Worm (Caenorhabditis elegans) whole organism, young adult: ENCODE results near the gene such-1.
A peak's percentile ranks its signal among the peaks of the same experiment; 100 is the strongest.

Experiments used
- B0019.2 ChIP-seq: fragments of 200-800 bp; sonication (Bioruptor generic); conservative IDR thresholded peaks from 2 replicates; pipeline ENCODE4 v1.3.6; 2022; ENCODE audit warnings: missing genetic modification reagents, missing genetic modification characterization, missing compliant biosample characterization
- D2030.7 ChIP-seq: fragments of 200-800 bp; sonication (Bioruptor generic); IDR thresholded peaks from 2 replicates; pipeline ENCODE4 v1.3.6; 2022; ENCODE audit warnings: missing genetic modification reagents, missing genetic modification characterization, missing compliant biosample characterization
- F22D6.2 ChIP-seq: sonication (generic microtip); optimal IDR thresholded peaks from 2 replicates; lab custom pipeline; 2016; ENCODE audit warnings: mild to moderate bottlenecking, missing genetic modification characterization, missing compliant biosample characterization
- F23B12.7 ChIP-seq: sonication (generic microtip); optimal IDR thresholded peaks from 2 replicates; lab custom pipeline; 2017; ENCODE audit warnings: missing genetic modification characterization, mild to moderate bottlenecking, missing compliant biosample characterization, antibody characterized with exemption, moderate library complexity; ENCODE audit not compliant: insufficient read depth
- F33H1.4 ChIP-seq: fragments of 200-800 bp; sonication (Bioruptor generic); IDR thresholded peaks from 2 replicates; pipeline ENCODE4 v1.3.6; 2022; ENCODE audit warnings: missing genetic modification reagents, missing genetic modification characterization, missing compliant biosample characterization
- F39B2.1 ChIP-seq: fragments of 200-800 bp; sonication (Bioruptor generic); IDR thresholded peaks from 2 replicates; pipeline ENCODE4 v1.3.6; 2022; ENCODE audit warnings: missing genetic modification reagents, missing genetic modification characterization, missing compliant biosample characterization
- F52B5.7 ChIP-seq: sonication (generic microtip); optimal IDR thresholded peaks from 2 replicates; lab custom pipeline; 2016; ENCODE audit warnings: mild to moderate bottlenecking, missing genetic modification characterization, missing compliant biosample characterization
- F57C9.4 ChIP-seq: sonication (generic microtip); optimal IDR thresholded peaks from 2 replicates; lab custom pipeline; 2017; ENCODE audit warnings: mild to moderate bottlenecking, missing genetic modification characterization, missing compliant biosample characterization
- T07F8.4 ChIP-seq: sonication (generic microtip); optimal IDR thresholded peaks from 2 replicates; lab custom pipeline; 2016; ENCODE audit warnings: mild to moderate bottlenecking, missing genetic modification characterization, moderate library complexity, missing compliant biosample characterization
- T26A5.8 ChIP-seq: sonication (generic microtip); optimal IDR thresholded peaks from 2 replicates; lab custom pipeline; 2016; ENCODE audit warnings: missing genetic modification characterization, missing compliant biosample characterization
- Y53F4B.3 ChIP-seq: fragments of 200-800 bp; sonication (Bioruptor generic); IDR thresholded peaks from 2 replicates; pipeline ENCODE4 v1.3.6; 2022; ENCODE audit warnings: missing genetic modification reagents, missing genetic modification characterization, missing compliant biosample characterization
- Y53G8AR.9 ChIP-seq: fragments of 200-800 bp; sonication (Bioruptor generic); conservative IDR thresholded peaks from 2 replicates; pipeline ENCODE4 v1.3.6; 2022; ENCODE audit warnings: missing genetic modification reagents, missing genetic modification characterization, missing compliant biosample characterization
- Y56A3A.18 ChIP-seq: fragments of 200-800 bp; sonication (Bioruptor generic); IDR thresholded peaks from 2 replicates; pipeline ENCODE4 v1.3.6; 2022; ENCODE audit warnings: missing genetic modification reagents, missing genetic modification characterization, missing compliant biosample characterization
- Y67H2A.10 ChIP-seq: fragments of 200-800 bp; sonication (Bioruptor generic); conservative IDR thresholded peaks from 2 replicates; pipeline ENCODE4 v1.3.6; 2022; ENCODE audit warnings: missing genetic modification reagents, missing genetic modification characterization, missing compliant biosample characterization
- Y95B8A.8 ChIP-seq: fragments of 200-800 bp; sonication (Bioruptor generic); IDR thresholded peaks from 2 replicates; pipeline ENCODE4 v1.3.6; 2022; ENCODE audit warnings: missing genetic modification reagents, missing genetic modification characterization, missing compliant biosample characterization
- aptf-2 ChIP-seq: fragments of 200-800 bp; sonication (Bioruptor generic); conservative IDR thresholded peaks from 2 replicates; pipeline ENCODE4 v1.3.6; 2022; ENCODE audit warnings: missing genetic modification reagents, missing genetic modification characterization, missing compliant biosample characterization
- atf-7 ChIP-seq: sonication (generic microtip); optimal IDR thresholded peaks from 2 replicates; lab custom pipeline; 2017; ENCODE audit warnings: mild to moderate bottlenecking, missing genetic modification characterization, missing compliant biosample characterization
- athp-1 ChIP-seq: sonication (generic microtip); optimal IDR thresholded peaks from 2 replicates; lab custom pipeline; 2017; ENCODE audit warnings: mild to moderate bottlenecking, missing genetic modification characterization, missing compliant biosample characterization
- attf-5 ChIP-seq: fragments of 200-800 bp; sonication (Bioruptor generic); optimal IDR thresholded peaks from 2 replicates; lab custom pipeline; 2018; ENCODE audit warnings: mild to moderate bottlenecking, missing genetic modification characterization, missing compliant biosample characterization
- attf-6 ChIP-seq: fragments of 200-800 bp; sonication (Bioruptor generic); IDR thresholded peaks from 2 replicates; pipeline ENCODE4 v1.3.6; 2022; ENCODE audit warnings: missing genetic modification reagents, missing genetic modification characterization, missing compliant biosample characterization
- bed-1 ChIP-seq: fragments of 200-800 bp; sonication (Bioruptor generic); IDR thresholded peaks from 2 replicates; pipeline ENCODE4 v1.3.6; 2022; ENCODE audit warnings: missing genetic modification reagents, missing genetic modification characterization, missing compliant biosample characterization
- bed-2 ChIP-seq: fragments of 200-800 bp; sonication (Bioruptor generic); IDR thresholded peaks from 2 replicates; pipeline ENCODE4 v1.3.6; 2022; ENCODE audit warnings: missing genetic modification reagents, missing genetic modification characterization, missing compliant biosample characterization
- dox-1 ChIP-seq: fragments of 200-800 bp; sonication (Bioruptor generic); IDR thresholded peaks from 2 replicates; pipeline ENCODE4 v1.3.6; 2022; ENCODE audit warnings: missing genetic modification reagents, missing genetic modification characterization, missing compliant biosample characterization
- dpff-1 ChIP-seq: sonication (generic microtip); optimal IDR thresholded peaks from 2 replicates; lab custom pipeline; 2017; ENCODE audit warnings: mild to moderate bottlenecking, missing genetic modification characterization, missing compliant biosample characterization
- dpl-1 ChIP-seq: fragments of 150-350 bp; optimal IDR thresholded peaks from 2 replicates; lab custom pipeline; 2014; ENCODE audit warnings: missing biosample characterization, missing genetic modification reagents, missing genetic modification characterization
- egl-18 ChIP-seq: fragments of 200-800 bp; sonication (Bioruptor generic); IDR thresholded peaks from 2 replicates; pipeline ENCODE4 v1.3.6; 2022; ENCODE audit warnings: missing genetic modification reagents, missing genetic modification characterization, missing compliant biosample characterization
- egl-44 ChIP-seq: fragments of 200-800 bp; sonication (Bioruptor generic); IDR thresholded peaks from 2 replicates; pipeline ENCODE4 v1.3.6; 2022; ENCODE audit warnings: missing genetic modification reagents, missing genetic modification characterization, missing compliant biosample characterization
- ekl-4 ChIP-seq: fragments of 200-800 bp; sonication (Bioruptor generic); IDR thresholded peaks from 2 replicates; pipeline ENCODE4 v1.3.6; 2022; ENCODE audit warnings: missing genetic modification reagents, missing genetic modification characterization, missing compliant biosample characterization
- him-1 ChIP-seq: sonication (generic microtip); optimal IDR thresholded peaks from 2 replicates; lab custom pipeline; 2016; ENCODE audit warnings: missing genotype, missing genetic modification reagents, missing genetic modification characterization, missing compliant biosample characterization
- hlh-26 ChIP-seq: fragments of 200-800 bp; sonication (Bioruptor generic); conservative IDR thresholded peaks from 2 replicates; pipeline ENCODE4 v1.3.6; 2022; ENCODE audit warnings: missing genetic modification reagents, missing genetic modification characterization, missing compliant biosample characterization
- lag-1 ChIP-seq: fragments of 200-800 bp; sonication (Bioruptor generic); IDR thresholded peaks from 2 replicates; pipeline ENCODE4 v1.3.6; 2022; ENCODE audit warnings: missing genetic modification reagents, missing genetic modification characterization, missing compliant biosample characterization
- let-526 ChIP-seq: fragments of 200-800 bp; sonication (Bioruptor generic); IDR thresholded peaks from 2 replicates; pipeline ENCODE4 v1.3.6; 2022; ENCODE audit warnings: missing genetic modification reagents, missing genetic modification characterization, missing compliant biosample characterization
- lin-54 ChIP-seq: fragments of 200-800 bp; sonication (Bioruptor generic); optimal IDR thresholded peaks from 2 replicates; lab custom pipeline; 2018; ENCODE audit warnings: mild to moderate bottlenecking, missing genetic modification characterization, missing compliant biosample characterization
- lsl-1 ChIP-seq: fragments of 200-800 bp; sonication (Bioruptor generic); optimal IDR thresholded peaks from 2 replicates; lab custom pipeline; 2018; ENCODE audit warnings: mild to moderate bottlenecking, missing genetic modification characterization, moderate library complexity, missing compliant biosample characterization
- madf-10 ChIP-seq: sonication (generic microtip); optimal IDR thresholded peaks from 2 replicates; lab custom pipeline; 2016; ENCODE audit warnings: mild to moderate bottlenecking, missing genetic modification characterization, missing compliant biosample characterization
- madf-6 ChIP-seq: fragments of 200-800 bp; sonication (Bioruptor generic); IDR thresholded peaks from 2 replicates; pipeline ENCODE4 v1.3.6; 2022; ENCODE audit warnings: missing genetic modification reagents, missing genetic modification characterization, missing compliant biosample characterization
- nhr-179 ChIP-seq: sonication (generic microtip); optimal IDR thresholded peaks from 2 replicates; lab custom pipeline; 2016; ENCODE audit warnings: mild to moderate bottlenecking, missing genetic modification characterization, missing compliant biosample characterization
- nhr-27 ChIP-seq: fragments of 200-800 bp; sonication (Bioruptor generic); optimal IDR thresholded peaks from 2 replicates; lab custom pipeline; 2018; ENCODE audit warnings: mild to moderate bottlenecking, missing genetic modification characterization, moderate library complexity, missing compliant biosample characterization
- rec-8 ChIP-seq, 2 experiments: sonication (generic microtip); optimal IDR thresholded peaks; 2 replicates each; lab custom pipeline; 2016; ENCODE audit warnings: mild to moderate bottlenecking in 2 of 2, missing genetic modification characterization in 2 of 2, missing genetic modification reagents in 2 of 2, missing genotype in 2 of 2, missing biosample characterization in 1 of 2, missing compliant biosample characterization in 1 of 2, moderate library complexity in 1 of 2
- repo-1 ChIP-seq: sonication (generic microtip); optimal IDR thresholded peaks from 2 replicates; lab custom pipeline; 2017; ENCODE audit warnings: mild to moderate bottlenecking, missing genetic modification characterization, missing compliant biosample characterization
- sdz-38 ChIP-seq: sonication (generic microtip); optimal IDR thresholded peaks from 2 replicates; lab custom pipeline; 2016; ENCODE audit warnings: missing genotype, missing genetic modification characterization, missing compliant biosample characterization
- snpc-1.3 ChIP-seq: sonication (generic microtip); optimal IDR thresholded peaks from 2 replicates; lab custom pipeline; 2017; ENCODE audit warnings: missing genetic modification characterization, mild to moderate bottlenecking, missing compliant biosample characterization, antibody characterized with exemption, moderate library complexity, missing genotype, missing genetic modification reagents; ENCODE audit not compliant: insufficient read depth
- sptf-2 ChIP-seq: fragments of 200-800 bp; sonication (Bioruptor generic); optimal IDR thresholded peaks from 2 replicates; lab custom pipeline; 2018; ENCODE audit warnings: mild to moderate bottlenecking, missing genetic modification characterization, missing compliant biosample characterization
- unc-62 ChIP-seq: fragments of 150-350 bp; optimal IDR thresholded peaks from 2 replicates; lab custom pipeline; 2014; ENCODE audit warnings: missing biosample characterization, missing genetic modification reagents, missing genetic modification characterization
- xnd-1 ChIP-seq: sonication (generic microtip); optimal IDR thresholded peaks from 2 replicates; lab custom pipeline; 2016; ENCODE audit warnings: missing genotype, missing genetic modification reagents, missing genetic modification characterization, missing compliant biosample characterization
- ztf-18 ChIP-seq: sonication (generic microtip); optimal IDR thresholded peaks from 2 replicates; lab custom pipeline; 2016; ENCODE audit warnings: missing genotype, mild to moderate bottlenecking, missing genetic modification characterization, missing compliant biosample characterization
- ztf-25 ChIP-seq: fragments of 200-800 bp; sonication (Bioruptor generic); IDR thresholded peaks from 2 replicates; pipeline ENCODE4 v1.3.6; 2022; ENCODE audit warnings: missing genetic modification reagents, missing genetic modification characterization, missing compliant biosample characterization
- ztf-28 ChIP-seq: fragments of 200-800 bp; sonication (Bioruptor generic); IDR thresholded peaks from 2 replicates; pipeline ENCODE4 v1.3.6; 2022; ENCODE audit warnings: missing genetic modification reagents, missing genetic modification characterization, missing compliant biosample characterization
- ztf-3 ChIP-seq: fragments of 200-800 bp; sonication (Bioruptor generic); optimal IDR thresholded peaks from 2 replicates; lab custom pipeline; 2018; ENCODE audit warnings: mild to moderate bottlenecking, missing genetic modification characterization, missing compliant biosample characterization
- ztf-6 ChIP-seq: fragments of 200-800 bp; sonication (Bioruptor generic); IDR thresholded peaks from 2 replicates; pipeline ENCODE4 v1.3.6; 2022; ENCODE audit warnings: missing genetic modification reagents, missing genetic modification characterization, missing compliant biosample characterization

such-1 gene

ce11 chrIII:11524073-11524472 is 514 bp upstream of the such-1 start (continued):
- TF ChIP-seq nhr-179 (tag; lab: Kevin White, UChicago), result no peak
- no peak for TF ChIP-seq hlh-26 (GFP tag; lab: Robert Waterston, UW)
- no peak for TF ChIP-seq ztf-28
- TF ChIP-seq ztf-25, result no peak
- no peak for TF ChIP-seq bed-1
- peak; percentile 97 for TF ChIP-seq F33H1.4 (GFP tag; lab: Robert Waterston, UW)
- no peak for TF ChIP-seq let-526 (GFP tag; lab: Robert Waterston, UW)
- TF ChIP-seq snpc-1.3 (tag; lab: Kevin White, UChicago), result peak; percentile 84
- TF ChIP-seq ztf-6 (GFP tag; lab: Robert Waterston, UW), result no peak
- no peak for TF ChIP-seq ztf-3 (GFP tag; lab: Kevin White, UChicago)
- TF ChIP-seq nhr-27 (tag; lab: Kevin White, UChicago), result no peak
- TF ChIP-seq dpl-1 (GFP tag; lab: Kevin White, UChicago), result no peak
- no peak for TF ChIP-seq T07F8.4
- no peak for TF ChIP-seq bed-2 (GFP tag; lab: Robert Waterston, UW)
- no peak for TF ChIP-seq F39B2.1 (GFP tag; lab: Robert Waterston, UW)
- no peak for TF ChIP-seq aptf-2 (GFP tag; lab: Robert Waterston, UW)
- TF ChIP-seq F23B12.7 (tag; lab: Kevin White, UChicago), result no peak
- TF ChIP-seq lin-54, result peak; percentile 85
- no peak for TF ChIP-seq Y56A3A.18 (GFP tag; lab: Robert Waterston, UW)
- TF ChIP-seq F52B5.7 (tag; lab: Kevin White, UChicago), result no peak
- TF ChIP-seq attf-6 (GFP tag; lab: Robert Waterston, UW), result no peak
- TF ChIP-seq egl-44 (GFP tag; lab: Robert Waterston, UW), result no peak
- TF ChIP-seq sptf-2 (GFP tag; lab: Kevin White, UChicago), result no peak
- TF ChIP-seq madf-6 (GFP tag; lab: Robert Waterston, UW), result peak; percentile 96
- TF ChIP-seq egl-18 (GFP tag; lab: Robert Waterston, UW), result no peak
- TF ChIP-seq B0019.2, result no peak
- TF ChIP-seq T26A5.8, result no peak
- TF ChIP-seq Y53G8AR.9, result no peak
- no peak for TF ChIP-seq athp-1 (tag; lab: Kevin White, UChicago)
- peak; percentile 83 for TF ChIP-seq xnd-1 (tag; lab: Kevin White, UChicago)
- no peak for TF ChIP-seq attf-5
- no peak for TF ChIP-seq ztf-18
- TF ChIP-seq ekl-4 (GFP tag; lab: Robert Waterston, UW), result no peak
- no peak for TF ChIP-seq madf-10 (tag; lab: Kevin White, UChicago)
- TF ChIP-seq Y95B8A.8 (GFP tag; lab: Robert Waterston, UW), result 0 out of 2 replicates have a peak, but pooled peaks have one; percentile 41
- no peak for TF ChIP-seq lag-1 (GFP tag; lab: Robert Waterston, UW)
- TF ChIP-seq unc-62 (GFP tag; lab: Kevin White, UChicago), result no peak
- TF ChIP-seq repo-1 (tag; lab: Kevin White, UChicago), result no peak
- no peak for TF ChIP-seq dpff-1
- TF ChIP-seq dox-1, result peak; percentile 42; the same call in 1 of the 2 replicates
- TF ChIP-seq him-1 (tag; lab: Kevin White, UChicago), result no peak
- TF ChIP-seq F22D6.2, result no peak
- TF ChIP-seq Y67H2A.10 (GFP tag; lab: Robert Waterston, UW), result no peak
- TF ChIP-seq F57C9.4 (tag; lab: Kevin White, UChicago), result no peak
- TF ChIP-seq sdz-38, result no peak
- TF ChIP-seq lsl-1 (GFP tag; lab: Kevin White, UChicago), result peak; percentile 96
- TF ChIP-seq D2030.7 (GFP tag; lab: Robert Waterston, UW), result peak; percentile 84
- TF ChIP-seq atf-7 (tag; lab: Kevin White, UChicago), result no peak
- no peak for TF ChIP-seq rec-8 (tag; optimal IDR thresholded peaks at IDR 0.05; lab: Kevin White, UChicago)
- TF ChIP-seq Y53F4B.3 (GFP tag; lab: Robert Waterston, UW), result no peak
